Worm (Caenorhabditis elegans) whole organism, late embryonic: ENCODE measurements around the gene F58H1.2.
A peak's percentile ranks its signal among the peaks of the same experiment; 100 is the strongest.

ENCODE experiments used
- C08G9.2 ChIP-seq: sonication (generic microtip); optimal IDR thresholded peaks from 2 replicates; lab custom pipeline; 2016; ENCODE audit warnings: mild to moderate bottlenecking, missing genetic modification characterization, moderate library complexity, missing compliant biosample characterization
- C38D4.7 ChIP-seq: fragments of 200-800 bp; sonication (Bioruptor generic); optimal IDR thresholded peaks from 2 replicates; lab custom pipeline; 2018; ENCODE audit warnings: mild to moderate bottlenecking, missing genetic modification characterization, moderate library complexity, missing compliant biosample characterization
- F13H6.1 ChIP-seq: sonication (generic microtip); optimal IDR thresholded peaks from 2 replicates; lab custom pipeline; 2016; ENCODE audit warnings: missing genetic modification characterization, missing compliant biosample characterization
- K02D7.2 ChIP-seq: sonication (generic microtip); optimal IDR thresholded peaks from 2 replicates; lab custom pipeline; 2017; ENCODE audit warnings: mild to moderate bottlenecking, missing genetic modification characterization, missing compliant biosample characterization
- K09A11.1 ChIP-seq: sonication (generic microtip); optimal IDR thresholded peaks from 2 replicates; lab custom pipeline; 2017; ENCODE audit warnings: antibody characterized with exemption, mild to moderate bottlenecking, missing genetic modification characterization, missing compliant biosample characterization; ENCODE audit not compliant: insufficient read depth
- T23F11.4 ChIP-seq: fragments of 200-800 bp; sonication (Bioruptor generic); optimal IDR thresholded peaks from 2 replicates; lab custom pipeline; 2018; ENCODE audit warnings: mild to moderate bottlenecking, missing genetic modification characterization, missing compliant biosample characterization
- ahr-1 ChIP-seq: sonication (generic microtip); optimal IDR thresholded peaks from 2 replicates; lab custom pipeline; 2016; ENCODE audit warnings: missing genetic modification characterization, missing compliant biosample characterization
- ama-1 ChIP-seq: fragments of 150-350 bp; optimal IDR thresholded peaks from 2 replicates; lab custom pipeline; 2014
- ceh-14 ChIP-seq: sonication (generic microtip); optimal IDR thresholded peaks from 2 replicates; lab custom pipeline; 2016; ENCODE audit warnings: missing genotype, missing genetic modification characterization, missing compliant biosample characterization
- ceh-2 ChIP-seq: sonication (generic microtip); optimal IDR thresholded peaks from 2 replicates; lab custom pipeline; 2016; ENCODE audit warnings: missing genotype, missing genetic modification characterization, missing compliant biosample characterization
- ceh-24 ChIP-seq: sonication (generic microtip); optimal IDR thresholded peaks from 2 replicates; lab custom pipeline; 2016; ENCODE audit warnings: mild to moderate bottlenecking, missing genetic modification characterization, missing compliant biosample characterization
- ceh-30 ChIP-seq: fragments of 150-350 bp; optimal IDR thresholded peaks from 2 replicates; lab custom pipeline; 2014; ENCODE audit warnings: missing biosample characterization, missing genetic modification characterization
- ceh-34 ChIP-seq: sonication (generic microtip); optimal IDR thresholded peaks from 2 replicates; lab custom pipeline; 2016; ENCODE audit warnings: mild to moderate bottlenecking, missing genetic modification characterization, missing compliant biosample characterization
- ceh-45 ChIP-seq: fragments of 200-800 bp; sonication (Bioruptor generic); IDR thresholded peaks from 2 replicates; pipeline ENCODE4 v1.3.6; 2022; ENCODE audit warnings: missing genetic modification reagents, missing genetic modification characterization, missing compliant biosample characterization
- ceh-48 ChIP-seq: sonication (generic microtip); optimal IDR thresholded peaks from 2 replicates; lab custom pipeline; 2016; ENCODE audit warnings: missing genetic modification characterization, inconsistent platforms, missing compliant biosample characterization
- ceh-6 ChIP-seq: fragments of 200-800 bp; sonication (Bioruptor generic); optimal IDR thresholded peaks from 2 replicates; lab custom pipeline; 2018; ENCODE audit warnings: mild to moderate bottlenecking, missing genetic modification characterization, missing compliant biosample characterization
- ceh-9 ChIP-seq: sonication (generic microtip); optimal IDR thresholded peaks from 2 replicates; lab custom pipeline; 2016; ENCODE audit warnings: mild to moderate bottlenecking, missing genetic modification characterization, inconsistent platforms, missing compliant biosample characterization
- che-1 ChIP-seq: sonication (generic microtip); optimal IDR thresholded peaks from 2 replicates; lab custom pipeline; 2016; ENCODE audit warnings: mild to moderate bottlenecking, missing genetic modification characterization, missing compliant biosample characterization
- dmd-4 ChIP-seq: sonication (generic microtip); optimal IDR thresholded peaks from 2 replicates; lab custom pipeline; 2016; ENCODE audit warnings: borderline replicate concordance, missing genetic modification characterization, missing compliant biosample characterization
- dve-1 ChIP-seq: sonication (generic microtip); optimal IDR thresholded peaks from 2 replicates; lab custom pipeline; 2017; ENCODE audit warnings: antibody characterized with exemption, mild to moderate bottlenecking, missing genetic modification characterization, missing compliant biosample characterization
- elt-2 ChIP-seq: sonication (generic microtip); optimal IDR thresholded peaks from 2 replicates; lab custom pipeline; 2016; ENCODE audit warnings: missing genetic modification reagents, missing genetic modification characterization, missing compliant biosample characterization
- elt-4 ChIP-seq: sonication (generic microtip); optimal IDR thresholded peaks from 2 replicates; lab custom pipeline; 2016; ENCODE audit warnings: missing genetic modification characterization, missing compliant biosample characterization
- ets-4 ChIP-seq: sonication (generic microtip); optimal IDR thresholded peaks from 2 replicates; lab custom pipeline; 2016; ENCODE audit warnings: missing genetic modification characterization, missing compliant biosample characterization
- eyg-1 ChIP-seq: sonication (generic microtip); optimal IDR thresholded peaks from 2 replicates; lab custom pipeline; 2016; ENCODE audit warnings: missing genotype, missing genetic modification characterization, missing compliant biosample characterization
- fax-1 ChIP-seq: sonication (generic microtip); optimal IDR thresholded peaks from 2 replicates; lab custom pipeline; 2016; ENCODE audit warnings: missing genotype, missing genetic modification characterization, missing compliant biosample characterization
- fkh-10 ChIP-seq: fragments of 150-350 bp; optimal IDR thresholded peaks from 2 replicates; lab custom pipeline; 2014; ENCODE audit warnings: missing biosample characterization, missing genetic modification reagents, missing genetic modification characterization
- fkh-6 ChIP-seq: sonication (generic microtip); optimal IDR thresholded peaks from 2 replicates; lab custom pipeline; 2016; ENCODE audit warnings: missing genetic modification characterization, missing compliant biosample characterization
- hlh-13 ChIP-seq: fragments of 200-800 bp; sonication (Bioruptor generic); optimal IDR thresholded peaks from 2 replicates; lab custom pipeline; 2018; ENCODE audit warnings: mild to moderate bottlenecking, missing genetic modification characterization, missing compliant biosample characterization
- hlh-15 ChIP-seq: sonication (generic microtip); optimal IDR thresholded peaks from 2 replicates; lab custom pipeline; 2016; ENCODE audit warnings: missing genetic modification characterization, missing compliant biosample characterization
- hlh-30 ChIP-seq: sonication (generic microtip); optimal IDR thresholded peaks from 2 replicates; lab custom pipeline; 2017; ENCODE audit warnings: antibody characterized with exemption, missing genetic modification characterization, missing compliant biosample characterization; ENCODE audit not compliant: insufficient read depth
- hlh-6 ChIP-seq: sonication (generic microtip); optimal IDR thresholded peaks from 2 replicates; lab custom pipeline; 2016; ENCODE audit warnings: missing genotype, missing genetic modification characterization, missing compliant biosample characterization
- hlh-8 ChIP-seq: sonication (generic microtip); optimal IDR thresholded peaks from 2 replicates; lab custom pipeline; 2016; ENCODE audit warnings: missing genotype, missing genetic modification characterization, missing compliant biosample characterization
- lim-6 ChIP-seq: sonication (generic microtip); optimal IDR thresholded peaks from 2 replicates; lab custom pipeline; 2016; ENCODE audit warnings: missing genetic modification characterization, missing compliant biosample characterization
- lin-11 ChIP-seq: fragments of 200-800 bp; sonication (Bioruptor generic); optimal IDR thresholded peaks from 2 replicates; lab custom pipeline; 2018; ENCODE audit warnings: mild to moderate bottlenecking, missing genetic modification characterization, missing compliant biosample characterization
- madf-2 ChIP-seq: sonication (generic microtip); optimal IDR thresholded peaks from 2 replicates; lab custom pipeline; 2017; ENCODE audit warnings: missing genetic modification characterization, missing compliant biosample characterization
- nfya-1 ChIP-seq: sonication (generic microtip); optimal IDR thresholded peaks from 2 replicates; lab custom pipeline; 2017; ENCODE audit warnings: missing genetic modification characterization, mild to moderate bottlenecking, missing compliant biosample characterization, antibody characterized with exemption, moderate library complexity
- nhr-11 ChIP-seq: fragments of 150-350 bp; optimal IDR thresholded peaks from 2 replicates; lab custom pipeline; 2014; ENCODE audit warnings: missing biosample characterization, missing genetic modification characterization
- odd-2 ChIP-seq: sonication (generic microtip); optimal IDR thresholded peaks from 2 replicates; lab custom pipeline; 2017; ENCODE audit warnings: antibody characterized with exemption, mild to moderate bottlenecking, missing genetic modification characterization, missing compliant biosample characterization
- pag-3 ChIP-seq: sonication (generic microtip); optimal IDR thresholded peaks from 2 replicates; lab custom pipeline; 2016; ENCODE audit warnings: missing compliant biosample characterization, missing genetic modification characterization, borderline replicate concordance
- pat-9 ChIP-seq: fragments of 200-800 bp; sonication (Bioruptor generic); optimal IDR thresholded peaks from 2 replicates; lab custom pipeline; 2018; ENCODE audit warnings: mild to moderate bottlenecking, missing genetic modification characterization, moderate library complexity, missing compliant biosample characterization
- pqm-1 ChIP-seq: sonication (generic microtip); optimal IDR thresholded peaks from 2 replicates; lab custom pipeline; 2016; ENCODE audit warnings: missing genetic modification characterization, missing compliant biosample characterization
- ref-2 ChIP-seq: sonication (generic microtip); optimal IDR thresholded peaks from 2 replicates; lab custom pipeline; 2016; ENCODE audit warnings: missing genetic modification characterization, missing compliant biosample characterization
- rnt-1 ChIP-seq: sonication (generic microtip); optimal IDR thresholded peaks from 2 replicates; lab custom pipeline; 2016; ENCODE audit warnings: missing genetic modification characterization, missing compliant biosample characterization
- sdc-2 ChIP-seq: sonication (generic microtip); optimal IDR thresholded peaks from 2 replicates; lab custom pipeline; 2016; ENCODE audit warnings: missing genotype, missing genetic modification characterization, missing compliant biosample characterization
- tbx-7 ChIP-seq: sonication (generic microtip); optimal IDR thresholded peaks from 2 replicates; lab custom pipeline; 2016; ENCODE audit warnings: missing genotype, missing genetic modification characterization, missing compliant biosample characterization
- ttx-3 ChIP-seq: sonication (generic microtip); optimal IDR thresholded peaks from 2 replicates; lab custom pipeline; 2016; ENCODE audit warnings: missing genetic modification reagents, missing genetic modification characterization, missing compliant biosample characterization
- unc-3 ChIP-seq, 2 experiments: fragments of 200-800 bp in 1 of 2; sonication (Bioruptor generic) in 1 of 2; sonication (generic microtip) in 1 of 2; conservative IDR thresholded peaks in 1 of 2; optimal IDR thresholded peaks in 1 of 2; 2 replicates each; pipeline versions ENCODE4 v1.3.6 to Lab custom; 2016 to 2022; ENCODE audit warnings: missing compliant biosample characterization in 2 of 2, missing genetic modification characterization in 2 of 2, missing genetic modification reagents in 1 of 2
- unc-42 ChIP-seq: sonication (generic microtip); optimal IDR thresholded peaks from 2 replicates; lab custom pipeline; 2016; ENCODE audit warnings: missing genotype, missing genetic modification characterization, missing compliant biosample characterization
- unc-55 ChIP-seq: sonication (generic microtip); optimal IDR thresholded peaks from 2 replicates; lab custom pipeline; 2017; ENCODE audit warnings: missing biosample characterization, missing genetic modification reagents, missing genetic modification characterization
- unc-86 ChIP-seq: sonication (generic microtip); optimal IDR thresholded peaks from 2 replicates; lab custom pipeline; 2016; ENCODE audit warnings: missing genetic modification characterization, missing compliant biosample characterization
- ztf-16 ChIP-seq: sonication (generic microtip); optimal IDR thresholded peaks from 2 replicates; lab custom pipeline; 2017; ENCODE audit warnings: missing genetic modification characterization, missing compliant biosample characterization

The F58H1.2 gene

DNA sequence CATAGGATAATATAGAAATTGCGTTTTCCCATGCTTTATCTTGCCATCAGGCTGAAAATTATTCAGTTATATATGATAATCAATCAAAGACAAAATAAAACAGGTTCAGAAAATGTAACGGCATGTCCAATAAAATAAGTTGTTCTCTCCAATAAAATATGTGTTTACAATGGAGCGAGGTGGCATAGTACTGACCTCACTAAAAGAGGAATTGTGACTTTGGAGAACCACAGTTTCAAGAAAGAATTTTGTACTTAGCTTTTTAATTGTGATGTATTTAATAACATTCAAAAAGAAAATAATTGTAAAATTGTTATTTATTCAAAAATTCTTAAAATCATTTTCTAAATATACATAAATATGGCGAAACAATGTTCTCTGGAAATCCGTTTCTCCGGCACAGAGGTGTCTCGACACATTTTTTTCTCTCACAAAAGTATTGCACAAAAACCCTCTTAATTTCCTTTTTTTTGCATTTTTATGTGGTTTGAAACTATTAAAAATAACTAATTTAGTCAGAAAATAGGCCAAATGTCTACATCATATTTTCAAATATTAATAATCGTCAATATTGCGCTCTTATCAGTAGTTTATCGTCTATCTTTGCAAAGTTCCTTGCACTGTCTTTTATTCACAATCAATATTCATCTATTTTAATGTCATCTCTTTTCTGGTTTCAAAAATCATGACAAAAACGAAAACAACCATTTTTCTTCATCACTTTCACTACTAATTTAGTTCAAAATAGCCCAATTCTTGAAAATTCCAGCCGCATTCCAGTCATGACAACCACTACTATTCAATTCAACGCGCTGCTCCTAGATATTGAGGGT lies 4.5 kb downstream of the F58H1.2 start, which contains the start of the genes aman-2 and F58H1.3:
Gene aman-2, minus strand, starts transcription at position 51 of the 833 bp plus-strand sequence.
Gene F58H1.3, plus strand, starts transcription at position 783 of the 833 bp plus-strand sequence.
- TF ChIP-seq C38D4.7 (GFP tag; lab: Kevin White, UChicago) = peak; percentile 13
- no peak for TF ChIP-seq fkh-6 (tag; lab: Kevin White, UChicago)
- TF ChIP-seq T23F11.4 (GFP tag; lab: Kevin White, UChicago) = no peak
- TF ChIP-seq hlh-15 (tag; lab: Kevin White, UChicago) = peak; percentile 73
- TF ChIP-seq unc-86 (tag; lab: Kevin White, UChicago) = peak; percentile 77
- no peak for TF ChIP-seq ceh-9
- TF ChIP-seq tbx-7 = peak; percentile 82
- TF ChIP-seq fax-1 (tag; lab: Kevin White, UChicago) = peak; percentile 85
- TF ChIP-seq hlh-30 (tag; lab: Kevin White, UChicago) = no peak
- TF ChIP-seq ztf-16 (tag; lab: Kevin White, UChicago) = peak; percentile 12
- TF ChIP-seq ceh-48 (tag; lab: Kevin White, UChicago) = peak; percentile 35
- TF ChIP-seq ceh-45 = no peak
- no peak for TF ChIP-seq nhr-11 (tag; lab: Kevin White, UChicago)
- TF ChIP-seq ceh-34 (tag; lab: Kevin White, UChicago) = peak; percentile 36
- peak; percentile 54 for TF ChIP-seq pqm-1 (tag; lab: Kevin White, UChicago)
- TF ChIP-seq hlh-8 (tag; lab: Kevin White, UChicago) = peak; percentile 92
- TF ChIP-seq eyg-1 (tag; lab: Kevin White, UChicago) = no peak
- TF ChIP-seq ceh-30 = no peak
- peak; percentile 75 for TF ChIP-seq ahr-1 (tag; lab: Kevin White, UChicago)
- no peak for TF ChIP-seq dmd-4 (tag; lab: Kevin White, UChicago)
- no peak for TF ChIP-seq dve-1 (tag; lab: Kevin White, UChicago)
- peak; percentile 63 for TF ChIP-seq unc-42 (tag; lab: Kevin White, UChicago)
- TF ChIP-seq fkh-10 = no peak
- no peak for TF ChIP-seq unc-3 (GFP tag; conservative IDR thresholded peaks at IDR 0.05; lab: Robert Waterston, UW)
- peak; percentile 68 for TF ChIP-seq unc-3 (tag; optimal IDR thresholded peaks at IDR 0.05; lab: Kevin White, UChicago)
- TF ChIP-seq C08G9.2 = peak; percentile 72
- TF ChIP-seq ceh-2 (tag; lab: Kevin White, UChicago) = peak; percentile 76
- no peak for TF ChIP-seq pat-9 (tag; lab: Kevin White, UChicago)
- TF ChIP-seq ref-2 (tag; lab: Kevin White, UChicago) = peak; percentile 86
- TF ChIP-seq K02D7.2 (tag; lab: Kevin White, UChicago) = no peak
- no peak for TF ChIP-seq che-1 (tag; lab: Kevin White, UChicago)
- TF ChIP-seq ceh-6 (GFP tag; lab: Kevin White, UChicago) = no peak
- no peak for TF ChIP-seq pag-3 (tag; lab: Kevin White, UChicago)
- TF ChIP-seq rnt-1 = peak; percentile 48
- TF ChIP-seq odd-2 (tag; lab: Kevin White, UChicago) = no peak
- TF ChIP-seq sdc-2 (tag; lab: Kevin White, UChicago) = no peak
- no peak for TF ChIP-seq nfya-1 (tag; lab: Kevin White, UChicago)
- TF ChIP-seq ama-1 (lab: Kevin White, UChicago) = no peak
- TF ChIP-seq lim-6 = peak; percentile 7
- TF ChIP-seq ttx-3 = peak; percentile 57
- TF ChIP-seq hlh-6 (tag; lab: Kevin White, UChicago) = no peak
- TF ChIP-seq lin-11 (tag; lab: Kevin White, UChicago) = peak; percentile 28
- TF ChIP-seq elt-4 = no peak
- TF ChIP-seq hlh-13 (GFP tag; lab: Kevin White, UChicago) = no peak
- peak; percentile 81 for TF ChIP-seq ets-4
- TF ChIP-seq elt-2 (tag; lab: Kevin White, UChicago) = peak; percentile 89
- peak; percentile 86 for TF ChIP-seq ceh-14 (tag; lab: Kevin White, UChicago)
- no peak for TF ChIP-seq ceh-24 (tag; lab: Kevin White, UChicago)
- TF ChIP-seq K09A11.1 (tag; lab: Kevin White, UChicago) = no peak
- no peak for TF ChIP-seq F13H6.1 (tag; lab: Kevin White, UChicago)
- no peak for TF ChIP-seq madf-2 (tag; lab: Kevin White, UChicago)
- no peak for TF ChIP-seq unc-55 (GFP tag; lab: Kevin White, UChicago)
